Worm (Caenorhabditis elegans): ENCODE measurements around the gene W08F4.12.
A peak's percentile ranks its signal among the peaks of the same experiment; 100 is the strongest.
"Not testable (repeated sequence)": the region's sequence is repeated elsewhere in the genome, so short reads cannot be mapped to it uniquely, and the experiment has no call there.

Gene W08F4.12

ce11 chrII:542416-542815, 41.8 kb downstream of the W08F4.12 start:
- TF ChIP-seq elt-3 (tag; optimal IDR thresholded peaks at IDR 0.05) (peak in 1 of 6 experiments; percentile 76), aha-1 (tag; optimal IDR thresholded peaks at IDR 0.05) (no peak), blmp-1 (tag; optimal IDR thresholded peaks at IDR 0.05) (peak; percentile 87)

ce11 chrII:536775-537174, 47.4 kb downstream of the W08F4.12 start, which contains the start of gene T27A1.2:
TSS of gene T27A1.2 (minus strand) at chrII:536875.
- TF ChIP-seq pqm-1 (tag; optimal IDR thresholded peaks at IDR 0.05) (no peak), mep-1 (tag; optimal IDR thresholded peaks at IDR 0.05) (no peak), F16B12.6 (tag; optimal IDR thresholded peaks at IDR 0.05) (no peak), egl-27 (tag; optimal IDR thresholded peaks at IDR 0.05) (no peak), hpl-2 (GFP tag; optimal IDR thresholded peaks at IDR 0.05) (no peak), nhr-47 (tag; optimal IDR thresholded peaks at IDR 0.05) (no peak), nhr-12 (tag; optimal IDR thresholded peaks at IDR 0.05) (no peak), nhr-84 (tag; optimal IDR thresholded peaks at IDR 0.05) (no peak), unc-62 (GFP tag; optimal IDR thresholded peaks at IDR 0.05) (no peak), unc-98 (GFP tag; IDR thresholded peaks at IDR 0.05) (no peak), nhr-19 (GFP tag; conservative IDR thresholded peaks at IDR 0.05) (no peak), tlp-1 (tag; optimal IDR thresholded peaks at IDR 0.05) (no peak), lin-14 (GFP tag; optimal IDR thresholded peaks at IDR 0.05) (no peak), sox-4 (tag; optimal IDR thresholded peaks at IDR 0.05) (no peak), sptf-1 (tag; optimal IDR thresholded peaks at IDR 0.05) (no peak), ets-5 (GFP tag; IDR thresholded peaks at IDR 0.05) (no peak), jun-1 (tag; optimal IDR thresholded peaks at IDR 0.05) (no peak), ces-1 (GFP tag; optimal IDR thresholded peaks at IDR 0.05) (no peak), lin-39 (tag; optimal IDR thresholded peaks at IDR 0.05) (no peak), C04F5.9 (tag; optimal IDR thresholded peaks at IDR 0.05) (no peak)

ce11 chrII:535226-535625, 49.0 kb downstream of the W08F4.12 start, which contains the start of gene T27A1.3:
TSS of gene T27A1.3 (plus strand) at chrII:535526.
- not testable (repeated sequence) for TF ChIP-seq sup-37 (GFP tag; optimal IDR thresholded peaks at IDR 0.05); xbp-1 (tag; optimal IDR thresholded peaks at IDR 0.05); nhr-237 (tag; optimal IDR thresholded peaks at IDR 0.05)
